Fruit fly (Drosophila melanogaster) whole organism, embryonic: ENCODE results near the gene MED15.
A peak's percentile ranks its signal among the peaks of the same experiment; 100 is the strongest.

Experiments used
- Adf1 ChIP-seq: fragments of 200-800 bp; sonication (Bioruptor generic); IDR thresholded peaks from 2 replicates; pipeline ENCODE4 v1.3.6; 2022; ENCODE audit warnings: missing biosample characterization, missing genetic modification characterization
- B-H1 ChIP-seq: fragments of 200-800 bp; sonication (Bioruptor generic); IDR thresholded peaks from 3 replicates; pipeline ENCODE4 v1.3.6; 2022; ENCODE audit warnings: missing biosample characterization, missing genetic modification characterization
- CG1024 ChIP-seq: fragments of 200-800 bp; sonication (Bioruptor generic); IDR thresholded peaks from 2 replicates; pipeline ENCODE4 v1.3.6; 2022; ENCODE audit warnings: missing biosample characterization, missing genetic modification characterization
- CG12219 ChIP-seq: fragments of 200-800 bp; sonication (Bioruptor generic); optimal IDR thresholded peaks from 3 replicates; lab custom pipeline; 2018; ENCODE audit warnings: missing biosample characterization, mild to moderate bottlenecking, missing genetic modification characterization
- CG12769 ChIP-seq: fragments of 200-800 bp; sonication (Bioruptor generic); optimal IDR thresholded peaks from 2 replicates; lab custom pipeline; 2019; ENCODE audit warnings: missing biosample characterization, mild to moderate bottlenecking, missing genetic modification characterization, moderate library complexity
- CG13123 ChIP-seq: fragments of 200-800 bp; sonication (Bioruptor generic); optimal IDR thresholded peaks from 2 replicates; lab custom pipeline; 2016; ENCODE audit warnings: missing biosample characterization, missing genetic modification characterization
- CG14050 ChIP-seq: fragments of 200-800 bp; sonication (Bioruptor generic); IDR thresholded peaks from 3 replicates; pipeline ENCODE4 v1.3.6; 2022; ENCODE audit warnings: missing biosample characterization, missing genetic modification characterization
- CG16863 ChIP-seq: fragments of 200-800 bp; sonication (Bioruptor generic); optimal IDR thresholded peaks from 3 replicates; lab custom pipeline; 2016; ENCODE audit warnings: missing biosample characterization, missing genetic modification characterization
- CG17385 ChIP-seq: fragments of 200-800 bp; sonication (Bioruptor generic); optimal IDR thresholded peaks from 3 replicates; lab custom pipeline; 2018; ENCODE audit warnings: missing biosample characterization, mild to moderate bottlenecking, missing genetic modification characterization
- CG30020 ChIP-seq: fragments of 200-800 bp; optimal IDR thresholded peaks from 2 replicates; lab custom pipeline; 2019; ENCODE audit warnings: missing biosample characterization, mild to moderate bottlenecking, missing genetic modification characterization, moderate library complexity
- CG3065 ChIP-seq: fragments of 200-800 bp; sonication (Bioruptor generic); optimal IDR thresholded peaks from 2 replicates; lab custom pipeline; 2016; ENCODE audit warnings: missing biosample characterization, missing genetic modification characterization
- CG4282 ChIP-seq: fragments of 200-800 bp; sonication (Bioruptor generic); optimal IDR thresholded peaks from 2 replicates; lab custom pipeline; 2016; ENCODE audit warnings: missing biosample characterization, missing genetic modification characterization
- CG4820 ChIP-seq: fragments of 200-800 bp; sonication (Bioruptor generic); optimal IDR thresholded peaks from 3 replicates; lab custom pipeline; 2016; ENCODE audit warnings: missing biosample characterization, missing genetic modification characterization
- CG6689 ChIP-seq: fragments of 200-800 bp; sonication (Bioruptor generic); IDR thresholded peaks from 2 replicates; pipeline ENCODE4 v1.3.6; 2022; ENCODE audit warnings: missing biosample characterization, missing genetic modification characterization
- CG8290 ChIP-seq, 3 experiments: fragments of 200-800 bp; sonication (Bioruptor generic); optimal IDR thresholded peaks; 2 replicates each; lab custom pipeline; 2016 to 2019; ENCODE audit warnings: missing biosample characterization in 3 of 3, missing genetic modification characterization in 3 of 3, mild to moderate bottlenecking in 2 of 3, moderate library complexity in 1 of 3
- CrebB ChIP-seq: fragments of 200-800 bp; sonication (Bioruptor generic); optimal IDR thresholded peaks from 3 replicates; lab custom pipeline; 2018; ENCODE audit warnings: missing biosample characterization, mild to moderate bottlenecking, missing genetic modification characterization
- Dip2 ChIP-seq: fragments of 200-800 bp; sonication (Bioruptor generic); IDR thresholded peaks from 2 replicates; pipeline ENCODE4 v1.3.6; 2022; ENCODE audit warnings: missing biosample characterization, missing genetic modification characterization
- Doc3 ChIP-seq: fragments of 200-800 bp; sonication (Bioruptor generic); IDR thresholded peaks from 3 replicates; pipeline ENCODE4 v1.3.6; 2022; ENCODE audit warnings: missing biosample characterization, missing genetic modification characterization; ENCODE audit not compliant: partially characterized antibody
- Drgx ChIP-seq: fragments of 200-800 bp; sonication (Bioruptor generic); IDR thresholded peaks from 2 replicates; pipeline ENCODE4 v1.3.6; 2022; ENCODE audit warnings: missing biosample characterization, missing genetic modification characterization
- Eip74EF ChIP-seq, 2 experiments: fragments of 200-800 bp in 1 of 2; fragments of >200 bp in 1 of 2; sonication (Bioruptor generic) in 1 of 2; optimal IDR thresholded peaks; 2 replicates each; lab custom pipeline; 2017 to 2019; ENCODE audit warnings: missing biosample characterization in 2 of 2, missing genetic modification characterization in 2 of 2, mild to moderate bottlenecking in 1 of 2, moderate library complexity in 1 of 2
- Fer2 ChIP-seq: fragments of 200-800 bp; sonication (Bioruptor generic); optimal IDR thresholded peaks from 2 replicates; lab custom pipeline; 2018; ENCODE audit warnings: missing biosample characterization, mild to moderate bottlenecking, missing genetic modification characterization, moderate library complexity
- Hand ChIP-seq: fragments of 200-800 bp; sonication (Bioruptor generic); optimal IDR thresholded peaks from 2 replicates; lab custom pipeline; 2017; ENCODE audit warnings: mild to moderate bottlenecking, missing biosample characterization, missing genetic modification reagents, missing genetic modification characterization
- Lhr ChIP-seq: fragments of 200-800 bp; sonication (Bioruptor generic); optimal IDR thresholded peaks from 3 replicates; lab custom pipeline; 2017; ENCODE audit warnings: mild to moderate bottlenecking, missing biosample characterization, missing genetic modification reagents, missing genetic modification characterization
- Med ChIP-seq: fragments of 200-800 bp; sonication (Bioruptor generic); peaks from one replicate; lab custom pipeline; 2016; ENCODE audit warnings: missing biosample characterization, missing genetic modification characterization, mild to moderate bottlenecking, inconsistent platforms, moderate library complexity
- Mrtf ChIP-seq: fragments of 200-800 bp; sonication (Bioruptor generic); IDR thresholded peaks from 3 replicates; pipeline ENCODE4 v1.3.6; 2022; ENCODE audit warnings: missing biosample characterization, missing genetic modification characterization
- NC2β ChIP-seq: fragments of 200-800 bp; sonication (Bioruptor generic); optimal IDR thresholded peaks from 2 replicates; lab custom pipeline; 2016; ENCODE audit warnings: missing biosample characterization, missing genetic modification characterization
- Oli ChIP-seq: fragments of 200-800 bp; sonication (Bioruptor generic); optimal IDR thresholded peaks from 2 replicates; lab custom pipeline; 2018; ENCODE audit warnings: missing biosample characterization, mild to moderate bottlenecking, missing genetic modification characterization, moderate library complexity
- Side ChIP-seq: fragments of 200-800 bp; sonication (Bioruptor generic); optimal IDR thresholded peaks from 2 replicates; lab custom pipeline; 2016; ENCODE audit warnings: missing biosample characterization, missing genetic modification characterization
- Ssrp ChIP-seq: fragments of 200-800 bp; sonication (Bioruptor generic); optimal IDR thresholded peaks from 2 replicates; lab custom pipeline; 2018; ENCODE audit warnings: missing biosample characterization, mild to moderate bottlenecking, missing genetic modification characterization, moderate library complexity
- Tbp ChIP-seq: fragments of >200 bp; optimal IDR thresholded peaks from 2 replicates; lab custom pipeline; 2018; ENCODE audit warnings: missing biosample characterization, missing genetic modification characterization
- abd-A ChIP-seq: fragments of 200-800 bp; sonication (Bioruptor generic); optimal IDR thresholded peaks from 3 replicates; lab custom pipeline; 2019; ENCODE audit warnings: missing biosample characterization, mild to moderate bottlenecking, missing genetic modification characterization, moderate library complexity
- ac ChIP-seq: fragments of 200-800 bp; sonication (Bioruptor generic); optimal IDR thresholded peaks from 3 replicates; lab custom pipeline; 2017; ENCODE audit warnings: missing biosample characterization, mild to moderate bottlenecking, missing genetic modification characterization
- ap ChIP-seq: fragments of 200-800 bp; sonication (Bioruptor generic); IDR thresholded peaks from 2 replicates; pipeline ENCODE4 v1.3.6; 2022; ENCODE audit warnings: missing biosample characterization, missing genetic modification characterization
- az2 ChIP-seq: fragments of 200-800 bp; sonication (Bioruptor generic); optimal IDR thresholded peaks from 3 replicates; lab custom pipeline; 2016; ENCODE audit warnings: missing biosample characterization, missing genetic modification characterization
- bbx ChIP-seq: fragments of 200-800 bp; sonication (Bioruptor generic); IDR thresholded peaks from 2 replicates; pipeline ENCODE4 v1.3.6; 2022; ENCODE audit warnings: missing biosample characterization, missing genetic modification characterization; ENCODE audit not compliant: partially characterized antibody
- chm ChIP-seq: fragments of 200-800 bp; sonication (Bioruptor generic); IDR thresholded peaks from 2 replicates; pipeline ENCODE4 v1.3.6; 2022; ENCODE audit warnings: missing biosample characterization, missing genetic modification characterization
- ci ChIP-seq: fragments of 200-800 bp; sonication (Bioruptor generic); IDR thresholded peaks from 3 replicates; pipeline ENCODE4 v1.3.6; 2022; ENCODE audit warnings: missing biosample characterization, missing genetic modification characterization
- crp ChIP-seq, 2 experiments: fragments of 200-800 bp; sonication (Bioruptor generic); optimal IDR thresholded peaks; 2 replicates in 1 of 2; 3 replicates in 1 of 2; lab custom pipeline; 2017; ENCODE audit warnings: missing biosample characterization in 2 of 2, missing genetic modification characterization in 2 of 2, mild to moderate bottlenecking in 1 of 2, moderate library complexity in 1 of 2
- dmrt99B ChIP-seq: fragments of 200-800 bp; sonication (Bioruptor generic); optimal IDR thresholded peaks from 2 replicates; lab custom pipeline; 2018; ENCODE audit warnings: missing biosample characterization, mild to moderate bottlenecking, missing genetic modification characterization, moderate library complexity
- dysf ChIP-seq: fragments of 200-800 bp; sonication (Bioruptor generic); IDR thresholded peaks from 3 replicates; pipeline ENCODE4 v1.3.6; 2022; ENCODE audit warnings: missing biosample characterization, missing genetic modification characterization
- ken ChIP-seq: fragments of 200-800 bp; sonication (Bioruptor generic); IDR thresholded peaks from 3 replicates; pipeline ENCODE4 v1.3.6; 2022; ENCODE audit warnings: missing biosample characterization, missing genetic modification characterization
- klu ChIP-seq: fragments of 200-800 bp; sonication (Bioruptor generic); IDR thresholded peaks from 2 replicates; pipeline ENCODE4 v1.3.6; 2022; ENCODE audit warnings: missing biosample characterization, missing genetic modification characterization
- luna ChIP-seq: fragments of 200-800 bp; sonication (Bioruptor generic); optimal IDR thresholded peaks from 2 replicates; lab custom pipeline; 2016; ENCODE audit warnings: missing biosample characterization, missing genetic modification characterization
- pb ChIP-seq: fragments of 200-800 bp; sonication (Bioruptor generic); optimal IDR thresholded peaks from 3 replicates; lab custom pipeline; 2016; ENCODE audit warnings: missing biosample characterization, missing genetic modification characterization
- pfk ChIP-seq: fragments of 200-800 bp; sonication (Bioruptor generic); optimal IDR thresholded peaks from 2 replicates; lab custom pipeline; 2018; ENCODE audit warnings: missing biosample characterization, mild to moderate bottlenecking, missing genetic modification characterization, moderate library complexity
- sens ChIP-seq: fragments of 200-800 bp; sonication (Bioruptor generic); peaks from one replicate; lab custom pipeline; 2016; ENCODE audit warnings: missing biosample characterization, missing genetic modification characterization
- slp2 ChIP-seq: fragments of 200-800 bp; sonication (Bioruptor generic); optimal IDR thresholded peaks from 2 replicates; lab custom pipeline; 2016; ENCODE audit warnings: missing biosample characterization, missing genetic modification characterization
- trh ChIP-seq: fragments of 200-800 bp; sonication (Bioruptor generic); optimal IDR thresholded peaks from 2 replicates; lab custom pipeline; 2016; ENCODE audit warnings: missing biosample characterization, missing genetic modification characterization
- unpg ChIP-seq: fragments of 200-800 bp; sonication (Bioruptor generic); optimal IDR thresholded peaks from 3 replicates; lab custom pipeline; 2018; ENCODE audit warnings: missing biosample characterization, mild to moderate bottlenecking, missing genetic modification characterization, moderate library complexity
- usp ChIP-seq: fragments of >200 bp; optimal IDR thresholded peaks from 2 replicates; lab custom pipeline; 2017; ENCODE audit warnings: missing biosample characterization, missing genetic modification characterization
- vvl ChIP-seq: fragments of 200-800 bp; sonication (Bioruptor generic); IDR thresholded peaks from 2 replicates; pipeline ENCODE4 v1.3.6; 2022; ENCODE audit warnings: missing biosample characterization, missing genetic modification characterization
- wdn ChIP-seq: fragments of 200-800 bp; sonication (Bioruptor generic); IDR thresholded peaks from 2 replicates; pipeline ENCODE4 v1.3.6; 2022; ENCODE audit warnings: missing biosample characterization, missing genetic modification characterization

MED15 gene

dm6 chr2L:513035-513434 lies 40.2 kb downstream of the MED15 start (continued):
- TF ChIP-seq Oli (peak; percentile 32), CG8290 (GFP tag; optimal IDR thresholded peaks at IDR 0.05; lab: Kevin White, UChicago) (no peak), CG8290 (tag; optimal IDR thresholded peaks at IDR 0.05; lab: Kevin White, UChicago) (peak in 1 of 2 experiments; percentile 15), ken (GFP tag; lab: Robert Waterston, UW) (no peak), dmrt99B (tag; lab: Kevin White, UChicago) (peak; percentile 9), CG12769 (tag; lab: Kevin White, UChicago) (no peak), Mrtf (GFP tag; lab: Robert Waterston, UW) (no peak), CG3065 (GFP tag; lab: Kevin White, UChicago) (no peak), CG13123 (no peak), Fer2 (tag; lab: Kevin White, UChicago) (no peak), ap (GFP tag; lab: Robert Waterston, UW) (no peak), CG4282 (GFP tag; lab: Kevin White, UChicago) (no peak), ac (GFP tag; lab: Kevin White, UChicago) (no peak), CG17385 (no peak), az2 (GFP tag; lab: Kevin White, UChicago) (no peak), CG1024 (no peak), slp2 (GFP tag; lab: Kevin White, UChicago) (no peak), Drgx (no peak), NC2β (GFP tag; lab: Kevin White, UChicago) (no peak), CrebB (tag; lab: Kevin White, UChicago) (no peak), CG6689 (GFP tag; lab: Robert Waterston, UW) (0 out of 2 replicates have a peak, but pooled peaks have one; percentile 15), CG16863 (no peak), Ssrp (tag; lab: Kevin White, UChicago) (no peak), dysf (GFP tag; lab: Robert Waterston, UW) (0 out of 3 replicates have a peak, but pooled peaks have one; percentile 17), pfk (GFP tag; lab: Kevin White, UChicago) (no peak), Eip74EF (GFP tag; optimal IDR thresholded peaks at IDR 0.05; lab: Kevin White, UChicago) (no peak), wdn (no peak), bbx (GFP tag; lab: Robert Waterston, UW) (no peak), usp (GFP tag; lab: Kevin White, UChicago) (no peak), luna (GFP tag; lab: Kevin White, UChicago) (no peak), CG14050 (0 out of 3 replicates have a peak, but pooled peaks have one; percentile 23), chm (GFP tag; lab: Robert Waterston, UW) (no peak), sens (GFP tag; lab: Kevin White, UChicago) (peak; percentile 13), Doc3 (GFP tag; lab: Robert Waterston, UW) (no peak), Lhr (GFP tag; lab: Kevin White, UChicago) (no peak), unpg (GFP tag; lab: Kevin White, UChicago) (peak; percentile 6), vvl (GFP tag; lab: Robert Waterston, UW) (peak; percentile 60), B-H1 (GFP tag; lab: Robert Waterston, UW) (no peak), abd-A (peak; percentile 46), klu (GFP tag; lab: Robert Waterston, UW) (no peak), CG30020 (tag; lab: Kevin White, UChicago) (no peak), Hand (GFP tag; lab: Kevin White, UChicago) (no peak), Side (GFP tag; lab: Kevin White, UChicago) (no peak), crp (GFP tag; optimal IDR thresholded peaks at IDR 0.05; lab: Kevin White, UChicago) (no peak), ci (GFP tag; lab: Robert Waterston, UW) (0 out of 3 replicates have a peak, but pooled peaks have one; percentile 44), Med (GFP tag; lab: Kevin White, UChicago) (peak; percentile 82), Adf1 (GFP tag; lab: Robert Waterston, UW) (no peak), Dip2 (GFP tag; lab: Robert Waterston, UW) (no peak), pb (GFP tag; lab: Kevin White, UChicago) (no peak), Tbp (GFP tag; lab: Kevin White, UChicago) (no peak), trh (GFP tag; lab: Kevin White, UChicago) (no peak), CG4820 (GFP tag; lab: Kevin White, UChicago) (no peak), CG12219 (GFP tag; lab: Kevin White, UChicago) (peak; percentile 22)
